Fruit fly (Drosophila melanogaster): ENCODE measurements around the gene rogdi.

dm6 chr3L:17051472-17051871, 2.2 kb downstream of the rogdi start:
- TF ChIP-seq toe (GFP tag; optimal IDR thresholded peaks at IDR 0.05) (no peak), CG33017 (tag; optimal IDR thresholded peaks at IDR 0.05) (no peak), kay (GFP tag; ENCODE audit: borderline replicate concordance) (no peak), tj (GFP tag; optimal IDR thresholded peaks at IDR 0.05) (no peak), CG11617 (GFP tag; optimal IDR thresholded peaks at IDR 0.05) (no peak)
